Worm (Caenorhabditis elegans): ENCODE data around the gene cyn-11.

The cyn-11 gene

DNA sequence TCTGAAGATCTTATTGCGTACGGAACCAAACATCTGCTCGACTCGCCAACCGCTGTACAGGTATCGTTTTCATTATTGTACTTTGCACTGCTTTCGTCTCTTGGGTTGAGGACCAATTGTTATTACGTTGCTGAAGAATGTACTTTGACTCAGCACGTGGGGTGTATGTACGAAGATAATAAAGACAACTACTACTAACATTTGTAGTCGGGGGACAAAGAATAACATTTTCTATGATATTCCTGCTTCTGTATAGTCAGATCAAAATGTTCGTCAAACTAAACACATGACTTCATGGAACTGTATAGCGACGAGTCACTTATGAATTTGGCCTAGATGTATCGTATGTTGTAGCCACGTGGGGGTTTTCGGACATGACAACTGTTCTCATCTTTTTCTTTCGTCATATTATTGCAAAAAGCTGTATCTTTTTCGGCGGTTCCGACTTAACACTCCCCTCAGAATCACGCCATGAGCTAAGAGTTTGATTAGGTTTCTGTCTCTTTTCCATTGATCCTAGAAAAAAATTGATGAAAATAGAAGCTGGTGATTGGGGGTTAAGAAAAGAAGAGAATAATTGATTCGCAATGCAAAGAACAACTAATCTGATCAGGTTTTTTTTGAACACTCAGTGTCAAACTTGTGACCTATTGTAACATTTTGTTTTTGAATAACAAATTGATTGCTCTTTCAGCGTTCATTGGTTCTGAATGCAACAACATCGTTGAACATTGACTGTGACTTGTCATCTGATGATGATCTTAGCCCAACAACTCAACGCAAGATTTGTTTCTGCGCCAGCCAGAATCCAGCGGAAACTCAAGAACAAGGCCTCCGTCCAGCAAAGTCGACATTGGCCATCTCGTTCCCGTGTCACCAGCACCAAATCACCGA lies 28.7 kb upstream of the cyn-11 start (continued):
- TF ChIP-seq bed-2 (GFP tag; IDR thresholded peaks at IDR 0.05) (no peak), lin-26 (GFP tag; IDR thresholded peaks at IDR 0.05) (peak; percentile 67; the same call in 1 of the 2 replicates), Y79H2A.3 (GFP tag; conservative IDR thresholded peaks at IDR 0.05) (no peak), T07F8.4 (tag; optimal IDR thresholded peaks at IDR 0.05) (no peak), mxl-1 (tag; optimal IDR thresholded peaks at IDR 0.05) (no peak), F33H1.4 (GFP tag; IDR thresholded peaks at IDR 0.05) (no peak), sptf-2 (GFP tag; optimal IDR thresholded peaks at IDR 0.05) (no peak), ets-4 (GFP tag; optimal IDR thresholded peaks at IDR 0.05) (peak; percentile 36), atf-7 (tag; optimal IDR thresholded peaks at IDR 0.05) (peak; percentile 34), F57C9.4 (tag; optimal IDR thresholded peaks at IDR 0.05) (no peak), T26A5.8 (tag; optimal IDR thresholded peaks at IDR 0.05) (no peak), Y53G8AR.9 (GFP tag; conservative IDR thresholded peaks at IDR 0.05) (peak; percentile 54), lsy-27 (tag; optimal IDR thresholded peaks at IDR 0.05; ENCODE audit: borderline replicate concordance, insufficient read depth) (no peak), ceh-58 (GFP tag; IDR thresholded peaks at IDR 0.05) (0 out of 2 replicates have a peak, but pooled peaks have one; percentile 25), egl-44 (GFP tag; IDR thresholded peaks at IDR 0.05) (no peak; the same call in 1 of the 2 replicates), zfh-2 (GFP tag; conservative IDR thresholded peaks at IDR 0.05) (no peak), nhr-27 (tag; optimal IDR thresholded peaks at IDR 0.05) (no peak), B0336.3 (GFP tag; IDR thresholded peaks at IDR 0.05) (peak; percentile 36; the same call in 1 of the 2 replicates), cebp-1 (GFP tag; IDR thresholded peaks at IDR 0.05) (peak; percentile 7; the same call in 1 of the 2 replicates), cebp-1 (tag; optimal IDR thresholded peaks at IDR 0.05) (peak; percentile 39), ceh-27 (GFP tag; optimal IDR thresholded peaks at IDR 0.05) (no peak), F57A8.1 (GFP tag; optimal IDR thresholded peaks at IDR 0.05) (no peak), lir-1 (GFP tag; conservative IDR thresholded peaks at IDR 0.05) (no peak), ztf-26 (tag; optimal IDR thresholded peaks at IDR 0.05) (peak; percentile 37), ceh-79 (tag; optimal IDR thresholded peaks at IDR 0.05) (peak; percentile 44), ama-1 (optimal IDR thresholded peaks at IDR 0.05) (peak; percentile 91), ama-1 (GFP tag; optimal IDR thresholded peaks at IDR 0.05) (no peak), lin-35 (GFP tag; optimal IDR thresholded peaks at IDR 0.05) (peak in 1 of 3 experiments; percentile 15), ekl-4 (GFP tag; IDR thresholded peaks at IDR 0.05) (no peak), pbrm-1 (GFP tag; IDR thresholded peaks at IDR 0.05) (0 out of 2 replicates have a peak, but pooled peaks have one; percentile 34), snpc-4 (GFP tag; optimal IDR thresholded peaks at IDR 0.05) (no peak), snpc-4 (tag; optimal IDR thresholded peaks at IDR 0.05) (peak in 1 of 4 experiments; percentile 41), ZK185.1 (tag; optimal IDR thresholded peaks at IDR 0.05; ENCODE audit: poor library complexity, severe bottlenecking) (peak; percentile 1), D2030.7 (GFP tag; IDR thresholded peaks at IDR 0.05) (no peak), dpff-1 (tag; optimal IDR thresholded peaks at IDR 0.05) (no peak), hmg-1.2 (GFP tag; IDR thresholded peaks at IDR 0.05) (peak; percentile 5; the same call in 1 of the 2 replicates), rcor-1 (GFP tag; IDR thresholded peaks at IDR 0.05) (peak; percentile 34; the same call in 1 of the 2 replicates), let-526 (GFP tag; IDR thresholded peaks at IDR 0.05) (peak; percentile 60), ceh-40 (GFP tag; IDR thresholded peaks at IDR 0.05) (0 out of 2 replicates have a peak, but pooled peaks have one; percentile 6), attf-6 (GFP tag; IDR thresholded peaks at IDR 0.05) (no peak), Y95B8A.8 (GFP tag; IDR thresholded peaks at IDR 0.05) (peak; percentile 56), K12H6.12 (tag; optimal IDR thresholded peaks at IDR 0.05) (peak; percentile 44)
